Fruit fly (Drosophila melanogaster) S2 (cell line): ENCODE measurements around the gene Edem1.

Source experiments
- CG8478 ChIP-seq: fragments of >200 bp; optimal IDR thresholded peaks from 2 replicates; lab custom pipeline; 2018
- CTCF ChIP-seq, 2 experiments: fragments of >200 bp; optimal IDR thresholded peaks; 2 replicates each; lab custom pipeline; 2018

dm6 chrX:1873515-1874126, 35.0 kb downstream of the Edem1 start, which contains the start of the genes Pgam5 and Vps26:
- TF ChIP-seq CG8478 (lab: Kevin White, UChicago), result no peak
- no peak for TF ChIP-seq CTCF (optimal IDR thresholded peaks at IDR 0.05; lab: Kevin White, UChicago)
